Worm (Caenorhabditis elegans): ENCODE data around the gene dsl-7.

ce11 chrV:13022265-13022664 lies 29.3 kb downstream of the dsl-7 start:
- TF ChIP-seq attf-6 (GFP tag; IDR thresholded peaks at IDR 0.05) = no peak
- no peak for TF ChIP-seq unc-62 (GFP tag; optimal IDR thresholded peaks at IDR 0.05)
- no peak for TF ChIP-seq Y53F4B.3 (GFP tag; IDR thresholded peaks at IDR 0.05)
- no peak for TF ChIP-seq atf-7 (tag; optimal IDR thresholded peaks at IDR 0.05)
- TF ChIP-seq efl-1 (GFP tag; optimal IDR thresholded peaks at IDR 0.05) = no peak
- no peak for TF ChIP-seq Y56A3A.18 (GFP tag; IDR thresholded peaks at IDR 0.05)
- no peak for TF ChIP-seq nhr-90 (tag; optimal IDR thresholded peaks at IDR 0.05)
- no peak for TF ChIP-seq fkh-3 (tag; optimal IDR thresholded peaks at IDR 0.05)

Measured in whole organism, young adult.